Fruit fly (Drosophila melanogaster) whole organism, embryonic: ENCODE measurements around the gene CG14668.

Source experiments
- Adf1 ChIP-seq: fragments of 200-800 bp; sonication (Bioruptor generic); IDR thresholded peaks from 2 replicates; pipeline ENCODE4 v1.3.6; 2022; ENCODE audit warnings: missing biosample characterization, missing genetic modification characterization
- Atf-2 ChIP-seq: fragments of 200-800 bp; sonication (Bioruptor generic); optimal IDR thresholded peaks from 2 replicates; lab custom pipeline; 2016; ENCODE audit warnings: missing biosample characterization, missing genetic modification characterization
- CG1024 ChIP-seq: fragments of 200-800 bp; sonication (Bioruptor generic); IDR thresholded peaks from 2 replicates; pipeline ENCODE4 v1.3.6; 2022; ENCODE audit warnings: missing biosample characterization, missing genetic modification characterization
- CG10267 ChIP-seq: fragments of 200-800 bp; sonication (Bioruptor generic); optimal IDR thresholded peaks from 2 replicates; lab custom pipeline; 2018; ENCODE audit warnings: missing biosample characterization, mild to moderate bottlenecking, missing genetic modification characterization, moderate library complexity
- CG11247 ChIP-seq: fragments of 200-800 bp; sonication (Bioruptor generic); IDR thresholded peaks from 2 replicates; pipeline ENCODE4 v1.3.6; 2022; ENCODE audit warnings: missing biosample characterization, missing genetic modification characterization
- CG11560 ChIP-seq: fragments of 200-800 bp; sonication (Bioruptor generic); IDR thresholded peaks from 3 replicates; pipeline ENCODE4 v1.3.6; 2022; ENCODE audit warnings: missing biosample characterization, missing genetic modification characterization
- CG12769 ChIP-seq: fragments of 200-800 bp; sonication (Bioruptor generic); optimal IDR thresholded peaks from 2 replicates; lab custom pipeline; 2019; ENCODE audit warnings: missing biosample characterization, mild to moderate bottlenecking, missing genetic modification characterization, moderate library complexity
- CG13287 ChIP-seq: fragments of 200-800 bp; sonication (Bioruptor generic); IDR thresholded peaks from 2 replicates; pipeline ENCODE4 v1.3.6; 2022; ENCODE audit warnings: missing biosample characterization, missing genetic modification characterization; ENCODE audit not compliant: partially characterized antibody
- CG13296 ChIP-seq: fragments of 200-800 bp; sonication (Bioruptor generic); optimal IDR thresholded peaks from 3 replicates; lab custom pipeline; 2018; ENCODE audit warnings: missing biosample characterization, mild to moderate bottlenecking, missing genetic modification characterization
- CG13775 ChIP-seq: fragments of 200-800 bp; sonication (Bioruptor generic); optimal IDR thresholded peaks from 3 replicates; lab custom pipeline; 2017; ENCODE audit warnings: missing biosample characterization, mild to moderate bottlenecking, missing genetic modification characterization
- CG13894 ChIP-seq: fragments of 200-800 bp; sonication (Bioruptor generic); optimal IDR thresholded peaks from 3 replicates; lab custom pipeline; 2018; ENCODE audit warnings: missing biosample characterization, mild to moderate bottlenecking, missing genetic modification characterization, moderate library complexity
- CG15269 ChIP-seq: fragments of 200-800 bp; sonication (Bioruptor generic); optimal IDR thresholded peaks from 2 replicates; lab custom pipeline; 2018; ENCODE audit warnings: missing biosample characterization, mild to moderate bottlenecking, missing genetic modification characterization, moderate library complexity
- CG1603 ChIP-seq: fragments of 200-800 bp; sonication (Bioruptor generic); optimal IDR thresholded peaks from 2 replicates; lab custom pipeline; 2019; ENCODE audit warnings: missing biosample characterization, mild to moderate bottlenecking, missing genetic modification characterization, moderate library complexity
- CG16813 ChIP-seq: fragments of 200-800 bp; sonication (Bioruptor generic); IDR thresholded peaks from 3 replicates; pipeline ENCODE4 v1.3.6; 2022; ENCODE audit warnings: missing biosample characterization, missing genetic modification characterization; ENCODE audit not compliant: partially characterized antibody
- CG17912 ChIP-seq: fragments of 200-800 bp; sonication (Bioruptor generic); optimal IDR thresholded peaks from 2 replicates; lab custom pipeline; 2018; ENCODE audit warnings: missing biosample characterization, mild to moderate bottlenecking, missing genetic modification characterization
- CG2199 ChIP-seq: fragments of 200-800 bp; sonication (Bioruptor generic); IDR thresholded peaks from 3 replicates; pipeline ENCODE4 v1.3.6; 2022; ENCODE audit warnings: missing biosample characterization, missing genetic modification characterization
- CG33557 ChIP-seq: fragments of 200-800 bp; sonication (Bioruptor generic); optimal IDR thresholded peaks from 2 replicates; lab custom pipeline; 2019; ENCODE audit warnings: missing biosample characterization, mild to moderate bottlenecking, missing genetic modification characterization, moderate library complexity
- CG34422 ChIP-seq: fragments of 200-800 bp; sonication (Bioruptor generic); IDR thresholded peaks from 3 replicates; pipeline ENCODE4 v1.3.6; 2022; ENCODE audit warnings: missing biosample characterization, missing genetic modification characterization
- CG5245 ChIP-seq: fragments of 200-800 bp; sonication (Bioruptor generic); optimal IDR thresholded peaks from 3 replicates; lab custom pipeline; 2016; ENCODE audit warnings: missing biosample characterization, missing genetic modification characterization
- CG7786 ChIP-seq: fragments of 200-800 bp; sonication (Bioruptor generic); optimal IDR thresholded peaks from 2 replicates; lab custom pipeline; 2016; ENCODE audit warnings: missing biosample characterization, missing genetic modification characterization
- CG8388 ChIP-seq: fragments of 200-800 bp; sonication (Bioruptor generic); optimal IDR thresholded peaks from 2 replicates; lab custom pipeline; 2019; ENCODE audit warnings: missing biosample characterization, mild to moderate bottlenecking, missing genetic modification characterization, moderate library complexity
- Dbx ChIP-seq: fragments of 200-800 bp; sonication (Bioruptor generic); IDR thresholded peaks from 3 replicates; pipeline ENCODE4 v1.3.6; 2022; ENCODE audit warnings: missing biosample characterization, missing genetic modification characterization
- Deaf1 ChIP-seq: fragments of 200-800 bp; optimal IDR thresholded peaks from 3 replicates; lab custom pipeline; 2019; ENCODE audit warnings: missing biosample characterization, mild to moderate bottlenecking, missing genetic modification characterization, moderate library complexity
- Ets65A ChIP-seq: fragments of 200-800 bp; sonication (Bioruptor generic); peaks from one replicate; lab custom pipeline; 2016; ENCODE audit warnings: missing biosample characterization, missing genetic modification characterization
- Fer1 ChIP-seq: fragments of 200-800 bp; sonication (Bioruptor generic); optimal IDR thresholded peaks from 2 replicates; lab custom pipeline; 2017; ENCODE audit warnings: missing biosample characterization, mild to moderate bottlenecking, missing genetic modification characterization
- Fer2 ChIP-seq: fragments of 200-800 bp; sonication (Bioruptor generic); optimal IDR thresholded peaks from 2 replicates; lab custom pipeline; 2018; ENCODE audit warnings: missing biosample characterization, mild to moderate bottlenecking, missing genetic modification characterization, moderate library complexity
- Gsc ChIP-seq: fragments of 200-800 bp; sonication (Bioruptor generic); IDR thresholded peaks from 2 replicates; pipeline ENCODE4 v1.3.6; 2022; ENCODE audit warnings: missing biosample characterization, missing genetic modification characterization
- HLHmδ ChIP-seq: fragments of 200-800 bp; sonication (Bioruptor generic); optimal IDR thresholded peaks from 2 replicates; lab custom pipeline; 2018; ENCODE audit warnings: missing biosample characterization, mild to moderate bottlenecking, missing genetic modification characterization, moderate library complexity
- Jarid2 ChIP-seq: fragments of 200-800 bp; sonication (Bioruptor generic); optimal IDR thresholded peaks from 3 replicates; lab custom pipeline; 2017; ENCODE audit warnings: mild to moderate bottlenecking, missing biosample characterization, missing genetic modification reagents, missing genetic modification characterization
- MTF-1 ChIP-seq: fragments of 200-800 bp; sonication (Bioruptor generic); optimal IDR thresholded peaks from 2 replicates; lab custom pipeline; 2018; ENCODE audit warnings: missing biosample characterization, mild to moderate bottlenecking, missing genetic modification characterization, borderline replicate concordance
- Tbp ChIP-seq: fragments of >200 bp; optimal IDR thresholded peaks from 2 replicates; lab custom pipeline; 2018; ENCODE audit warnings: missing biosample characterization, missing genetic modification characterization
- amos ChIP-seq: fragments of 200-800 bp; sonication (Bioruptor generic); IDR thresholded peaks from 2 replicates; pipeline ENCODE4 v1.3.6; 2022; ENCODE audit warnings: missing biosample characterization, missing genetic modification characterization; ENCODE audit not compliant: partially characterized antibody
- cg ChIP-seq: fragments of 200-800 bp; sonication (Bioruptor generic); optimal IDR thresholded peaks from 3 replicates; lab custom pipeline; 2019; ENCODE audit warnings: missing biosample characterization, mild to moderate bottlenecking, missing genetic modification characterization, moderate library complexity
- chinmo ChIP-seq: fragments of 200-800 bp; sonication (Bioruptor generic); IDR thresholded peaks from 4 replicates; pipeline ENCODE4 v1.3.6; 2022; ENCODE audit warnings: missing biosample characterization, missing genetic modification characterization; ENCODE audit not compliant: partially characterized antibody
- dpn ChIP-seq, 2 experiments: fragments of 200-800 bp; sonication (Bioruptor generic); optimal IDR thresholded peaks; 3 replicates each; lab custom pipeline; 2016; ENCODE audit warnings: missing biosample characterization in 2 of 2, missing genetic modification characterization in 2 of 2
- kni ChIP-seq: fragments of 200-800 bp; sonication (Bioruptor generic); optimal IDR thresholded peaks from 3 replicates; lab custom pipeline; 2017; ENCODE audit warnings: mild to moderate bottlenecking, missing biosample characterization, missing genetic modification reagents, missing genetic modification characterization
- lab ChIP-seq: fragments of 200-800 bp; sonication (Bioruptor generic); optimal IDR thresholded peaks from 3 replicates; lab custom pipeline; 2017; ENCODE audit warnings: missing biosample characterization, missing genetic modification characterization, mild to moderate bottlenecking, moderate library complexity, missing genetic modification reagents
- mld ChIP-seq: fragments of 200-800 bp; sonication (Bioruptor generic); IDR thresholded peaks from 3 replicates; pipeline ENCODE4 v1.3.6; 2022; ENCODE audit warnings: missing biosample characterization, missing genetic modification characterization; ENCODE audit not compliant: partially characterized antibody
- nerfin-2 ChIP-seq: fragments of 200-800 bp; sonication (Bioruptor generic); IDR thresholded peaks from 2 replicates; pipeline ENCODE4 v1.3.6; 2022; ENCODE audit warnings: missing biosample characterization, missing genetic modification characterization; ENCODE audit not compliant: partially characterized antibody
- oc ChIP-seq: fragments of 200-800 bp; sonication (Bioruptor generic); optimal IDR thresholded peaks from 2 replicates; lab custom pipeline; 2018; ENCODE audit warnings: missing biosample characterization, mild to moderate bottlenecking, missing genetic modification characterization, moderate library complexity
- pros ChIP-seq: fragments of 200-800 bp; sonication (Bioruptor generic); optimal IDR thresholded peaks from 3 replicates; lab custom pipeline; 2019; ENCODE audit warnings: missing biosample characterization, mild to moderate bottlenecking, missing genetic modification characterization, moderate library complexity
- rib ChIP-seq: fragments of 200-800 bp; sonication (Bioruptor generic); IDR thresholded peaks from 2 replicates; pipeline ENCODE4 v1.3.6; 2022; ENCODE audit warnings: missing biosample characterization, missing genetic modification characterization
- run ChIP-seq: fragments of 200-800 bp; sonication (Bioruptor generic); optimal IDR thresholded peaks from 3 replicates; lab custom pipeline; 2018; ENCODE audit warnings: missing biosample characterization, mild to moderate bottlenecking, missing genetic modification characterization
- sd ChIP-seq: fragments of 200-800 bp; sonication (Bioruptor generic); optimal IDR thresholded peaks from 3 replicates; lab custom pipeline; 2018; ENCODE audit warnings: missing biosample characterization, mild to moderate bottlenecking, missing genetic modification characterization, moderate library complexity
- sens ChIP-seq: fragments of 200-800 bp; sonication (Bioruptor generic); peaks from one replicate; lab custom pipeline; 2016; ENCODE audit warnings: missing biosample characterization, missing genetic modification characterization
- sisA ChIP-seq: fragments of 200-800 bp; sonication (Bioruptor generic); IDR thresholded peaks from 2 replicates; pipeline ENCODE4 v1.3.6; 2022; ENCODE audit warnings: missing biosample characterization, missing genetic modification characterization
- sob ChIP-seq: fragments of 200-800 bp; sonication (Bioruptor generic); IDR thresholded peaks from 2 replicates; pipeline ENCODE4 v1.3.6; 2022; ENCODE audit warnings: missing biosample characterization, missing genetic modification characterization
- sr ChIP-seq: fragments of 200-800 bp; sonication (Bioruptor generic); IDR thresholded peaks from 3 replicates; pipeline ENCODE4 v1.3.6; 2022; ENCODE audit warnings: missing biosample characterization, missing genetic modification characterization
- tgo ChIP-seq: fragments of 200-800 bp; sonication (Bioruptor generic); IDR thresholded peaks from 3 replicates; pipeline ENCODE4 v1.3.6; 2022; ENCODE audit warnings: missing biosample characterization, missing genetic modification characterization
- usp ChIP-seq: fragments of >200 bp; optimal IDR thresholded peaks from 2 replicates; lab custom pipeline; 2017; ENCODE audit warnings: missing biosample characterization, missing genetic modification characterization

Gene CG14668

dm6 chr3R:5392621-5393020, 5.2 kb upstream of the CG14668 start, which contains the start of gene kkv:
Gene kkv, minus strand, starts transcription at chr3R:5392866.
- no peak for TF ChIP-seq sr (GFP tag; lab: Robert Waterston, UW)
- TF ChIP-seq CG13894 (tag; lab: Kevin White, UChicago): peak; percentile 42
- peak; percentile 52 for TF ChIP-seq Deaf1 (tag; lab: Kevin White, UChicago)
- TF ChIP-seq Gsc (GFP tag; lab: Robert Waterston, UW): no peak
- no peak for TF ChIP-seq sens (GFP tag; lab: Kevin White, UChicago)
- 0 out of 3 replicates have a peak, but pooled peaks have one; percentile 33 for TF ChIP-seq CG34422 (GFP tag; lab: Robert Waterston, UW)
- no peak for TF ChIP-seq lab (GFP tag; lab: Kevin White, UChicago)
- TF ChIP-seq CG17912: no peak
- peak; percentile 92 for TF ChIP-seq chinmo (GFP tag; lab: Robert Waterston, UW)
- TF ChIP-seq CG13296 (GFP tag; lab: Kevin White, UChicago): no peak
- TF ChIP-seq Adf1 (GFP tag; lab: Robert Waterston, UW): peak; percentile 86
- TF ChIP-seq CG16813 (GFP tag; lab: Robert Waterston, UW): no peak
- TF ChIP-seq Dbx: no peak
- peak; percentile 78 for TF ChIP-seq cg
- no peak for TF ChIP-seq CG1024 (GFP tag; lab: Robert Waterston, UW)
- TF ChIP-seq Jarid2 (GFP tag; lab: Kevin White, UChicago): peak; percentile 56
- TF ChIP-seq kni (GFP tag; lab: Kevin White, UChicago): no peak
- TF ChIP-seq CG7786 (GFP tag; lab: Kevin White, UChicago): no peak
- TF ChIP-seq sisA (GFP tag; lab: Robert Waterston, UW): no peak
- TF ChIP-seq nerfin-2 (GFP tag; lab: Robert Waterston, UW): no peak
- TF ChIP-seq CG8388: no peak
- TF ChIP-seq CG11560 (tag; lab: Robert Waterston, UW): no peak
- peak; percentile 17 for TF ChIP-seq Ets65A (GFP tag; lab: Kevin White, UChicago)
- 0 out of 3 replicates have a peak, but pooled peaks have one; percentile 28 for TF ChIP-seq CG2199
- TF ChIP-seq HLHmδ (GFP tag; lab: Kevin White, UChicago): no peak
- TF ChIP-seq CG33557 (GFP tag; lab: Kevin White, UChicago): no peak
- TF ChIP-seq tgo: no peak
- no peak for TF ChIP-seq Fer2
- TF ChIP-seq CG15269: peak; percentile 76
- TF ChIP-seq amos (GFP tag; lab: Robert Waterston, UW): 0 out of 2 replicates have a peak, but pooled peaks have one; percentile 18
- TF ChIP-seq CG13775 (GFP tag; lab: Kevin White, UChicago): no peak
- TF ChIP-seq MTF-1: no peak
- TF ChIP-seq run (tag; lab: Kevin White, UChicago): no peak
- no peak for TF ChIP-seq Fer1 (GFP tag; lab: Kevin White, UChicago)
- peak; percentile 18; the same call in 1 of the 2 replicates for TF ChIP-seq CG13287 (GFP tag; lab: Robert Waterston, UW)
- no peak for TF ChIP-seq Tbp (GFP tag; lab: Kevin White, UChicago)
- no peak for TF ChIP-seq CG5245 (GFP tag; lab: Kevin White, UChicago)
- TF ChIP-seq sd (tag; lab: Kevin White, UChicago): peak; percentile 45
- no peak for TF ChIP-seq CG10267
- peak; percentile 37 for TF ChIP-seq oc (tag; lab: Kevin White, UChicago)
- peak; percentile 95 for TF ChIP-seq pros (GFP tag; lab: Kevin White, UChicago)
- 0 out of 3 replicates have a peak, but pooled peaks have one; percentile 41 for TF ChIP-seq mld
- peak; percentile 85 for TF ChIP-seq CG11247 (GFP tag; lab: Robert Waterston, UW)
- peak; percentile 43 for TF ChIP-seq CG12769 (tag; lab: Kevin White, UChicago)
- TF ChIP-seq sob (GFP tag; lab: Robert Waterston, UW): peak; percentile 25; the same call in 1 of the 2 replicates
- no peak for TF ChIP-seq Atf-2
- TF ChIP-seq CG1603 (tag; lab: Kevin White, UChicago): no peak
- no peak for TF ChIP-seq dpn (GFP tag; optimal IDR thresholded peaks at IDR 0.05; lab: Kevin White, UChicago)
- TF ChIP-seq rib (GFP tag; lab: Robert Waterston, UW): peak; percentile 41; the same call in 1 of the 2 replicates
- TF ChIP-seq usp (GFP tag; lab: Kevin White, UChicago): no peak
